Worm (Caenorhabditis elegans): Measurements from ENCODE around the gene twk-48.

DNA sequence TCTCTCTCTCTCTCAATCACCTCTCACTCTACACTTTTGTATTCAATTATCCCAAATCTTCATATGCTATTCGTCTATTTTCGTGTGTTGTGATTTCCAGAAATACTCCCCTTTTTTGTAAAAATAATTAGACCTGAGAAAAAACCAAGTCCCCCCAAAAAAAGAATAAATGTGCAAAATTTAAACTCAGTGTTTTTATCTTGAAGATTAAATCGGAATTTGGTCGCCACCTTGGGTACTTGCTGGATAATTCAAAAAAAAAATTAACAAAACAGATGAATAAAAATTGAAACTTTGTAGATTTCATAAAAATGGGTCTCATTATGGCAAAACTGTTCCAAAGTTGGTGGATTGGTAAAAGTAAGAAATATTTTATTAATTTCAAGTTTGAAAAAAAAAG is 37.6 kb upstream of the twk-48 start, which contains the start of gene arl-5:
- TF ChIP-seq ama-1 (optimal IDR thresholded peaks at IDR 0.05) (no peak), ama-1 (GFP tag; optimal IDR thresholded peaks at IDR 0.05) (no peak), F55B11.4 (tag; optimal IDR thresholded peaks at IDR 0.05; ENCODE audit: borderline replicate concordance, insufficient read depth) (no peak), pha-4 (tag; optimal IDR thresholded peaks at IDR 0.05) (no peak), unc-62 (GFP tag; optimal IDR thresholded peaks at IDR 0.05) (no peak), unc-130 (GFP tag; optimal IDR thresholded peaks at IDR 0.05) (no peak), bed-1 (GFP tag; IDR thresholded peaks at IDR 0.05) (no peak), egl-44 (GFP tag; IDR thresholded peaks at IDR 0.05) (no peak), attf-5 (GFP tag; optimal IDR thresholded peaks at IDR 0.05) (no peak), ztf-25 (GFP tag; IDR thresholded peaks at IDR 0.05) (no peak), lin-35 (GFP tag; optimal IDR thresholded peaks at IDR 0.05) (no peak), nhr-80 (tag; optimal IDR thresholded peaks at IDR 0.05) (no peak)
